Worm (Caenorhabditis elegans): ENCODE data around the gene Y113G7B.12.

The Y113G7B.12 gene

DNA sequence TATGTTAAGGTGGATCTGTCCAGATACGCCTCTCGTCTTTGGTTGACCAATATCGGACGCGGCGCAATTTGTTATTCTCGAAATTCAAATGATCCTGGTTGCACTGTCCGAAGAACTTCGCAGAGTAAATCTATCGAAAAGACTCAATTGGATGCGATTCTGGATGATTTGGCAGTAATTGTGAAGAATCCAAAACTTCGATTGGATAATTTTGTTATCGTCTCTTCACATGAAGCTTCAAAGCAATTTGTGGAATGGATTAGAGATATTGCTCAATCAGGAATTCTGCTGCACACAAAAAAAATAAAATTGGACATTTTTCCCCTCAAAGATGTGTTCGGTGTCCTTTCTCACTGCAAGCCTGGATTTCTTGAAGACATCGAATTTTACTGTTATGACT is 12.8 kb downstream of the Y113G7B.12 start:
- TF ChIP-seq snpc-4 (GFP tag; optimal IDR thresholded peaks at IDR 0.05) (no peak), snpc-4 (tag; optimal IDR thresholded peaks at IDR 0.05) (no peak), F23B12.7 (tag; optimal IDR thresholded peaks at IDR 0.05; ENCODE audit: insufficient read depth) (no peak), sptf-2 (GFP tag; optimal IDR thresholded peaks at IDR 0.05) (no peak), F55B11.4 (tag; optimal IDR thresholded peaks at IDR 0.05; ENCODE audit: borderline replicate concordance, insufficient read depth) (no peak), F49E8.2 (tag; optimal IDR thresholded peaks at IDR 0.05; ENCODE audit: insufficient read depth) (no peak), ceh-40 (GFP tag; IDR thresholded peaks at IDR 0.05) (no peak), B0261.1 (tag; optimal IDR thresholded peaks at IDR 0.05) (no peak), attf-5 (GFP tag; optimal IDR thresholded peaks at IDR 0.05) (no peak), rec-8 (tag; optimal IDR thresholded peaks at IDR 0.05) (no peak), mcd-1 (GFP tag; IDR thresholded peaks at IDR 0.05) (no peak), gei-17 (GFP tag; optimal IDR thresholded peaks at IDR 0.05) (no peak), Y67H2A.10 (GFP tag; conservative IDR thresholded peaks at IDR 0.05) (no peak)

DNA sequence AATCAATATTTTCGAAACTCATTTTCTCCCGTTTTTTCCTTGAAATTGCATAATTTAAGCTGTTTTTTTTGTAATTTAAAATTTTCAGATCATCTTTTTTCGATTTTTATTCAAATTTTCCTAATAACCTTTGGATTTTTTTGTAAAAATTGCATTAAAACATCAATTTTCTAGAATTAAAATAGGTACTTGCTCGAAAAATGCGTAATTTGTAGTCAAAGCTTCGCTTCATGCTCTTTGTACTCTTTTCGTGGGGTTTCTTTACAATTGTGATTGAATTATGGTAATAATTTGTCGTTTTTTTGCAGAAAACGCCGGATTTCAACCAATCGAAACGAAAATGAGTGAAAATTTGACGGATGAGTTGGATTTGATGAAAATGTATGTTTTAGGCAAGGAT is 13.5 kb downstream of the Y113G7B.12 start, which contains the start of gene fog-2:
TSS of gene fog-2 (plus strand) at position 301 of the 400 bp plus-strand sequence.
- TF ChIP-seq unc-62 (GFP tag; optimal IDR thresholded peaks at IDR 0.05) = no peak
- no peak for TF ChIP-seq Y53F4B.3 (GFP tag; IDR thresholded peaks at IDR 0.05)
- no peak for TF ChIP-seq dox-1 (GFP tag; IDR thresholded peaks at IDR 0.05)
- no peak for TF ChIP-seq sdz-38 (tag; optimal IDR thresholded peaks at IDR 0.05)
- no peak for TF ChIP-seq nfya-2 (GFP tag; IDR thresholded peaks at IDR 0.05)
- no peak for TF ChIP-seq ceh-91 (GFP tag; IDR thresholded peaks at IDR 0.05)
- TF ChIP-seq lin-54 (GFP tag; optimal IDR thresholded peaks at IDR 0.05) = no peak
- TF ChIP-seq madf-6 (GFP tag; IDR thresholded peaks at IDR 0.05) = no peak
- no peak for TF ChIP-seq chd-7 (tag; optimal IDR thresholded peaks at IDR 0.05)

DNA sequence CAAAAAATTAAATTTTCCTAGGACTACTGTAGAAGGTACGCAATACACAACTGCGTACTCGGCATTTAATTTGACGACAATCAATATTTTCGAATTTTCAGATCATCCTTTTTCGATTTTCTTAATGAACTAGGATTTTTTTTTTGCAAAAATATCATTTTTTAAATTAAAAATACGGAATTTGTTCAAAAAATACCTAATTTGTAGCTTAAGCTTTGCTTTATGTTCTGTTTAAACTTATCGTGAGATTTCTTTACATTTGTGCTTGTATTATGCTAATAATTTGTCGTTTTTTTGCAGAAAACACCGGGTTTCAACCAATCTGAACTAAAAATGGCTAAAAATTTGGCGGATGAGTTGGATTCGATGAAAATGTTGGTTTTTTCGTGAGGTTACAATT is 15.8 kb downstream of the Y113G7B.12 start, which contains the start of gene ftr-1:
TSS of gene ftr-1 (plus strand) at position 301 of the 400 bp plus-strand sequence.
- TF ChIP-seq lsl-1 (GFP tag; optimal IDR thresholded peaks at IDR 0.05) (peak; percentile 51), nhr-179 (tag; optimal IDR thresholded peaks at IDR 0.05) (no peak)

DNA sequence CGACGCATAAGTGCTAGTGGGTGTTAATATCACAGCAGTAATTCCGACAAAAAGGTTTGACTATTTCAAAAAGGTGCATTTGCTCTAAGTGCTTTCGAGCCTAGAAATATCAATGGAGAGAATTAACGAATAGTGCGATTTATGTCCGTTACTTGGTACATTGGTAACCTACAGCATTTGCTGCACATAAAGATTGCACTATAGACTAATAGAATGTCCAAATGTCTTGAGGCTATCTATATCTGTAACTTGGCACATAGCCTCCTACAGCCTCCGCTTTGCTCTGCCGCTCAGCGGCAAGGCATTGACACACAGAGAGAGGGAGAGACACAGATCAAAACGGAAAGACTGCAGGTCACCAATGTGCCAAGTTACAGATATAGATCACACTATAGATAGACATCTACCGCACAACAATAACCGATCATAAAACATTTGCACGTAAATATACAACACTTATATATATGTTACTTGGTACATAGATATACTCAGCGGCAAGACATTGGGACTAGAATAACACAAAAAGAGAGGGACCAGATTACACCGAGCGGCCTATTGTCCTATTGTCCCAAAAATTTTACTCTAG is 16.9 kb downstream of the Y113G7B.12 start, which contains the start of the genes srh-217 and Y113G7B.28:
TSS of gene srh-217 (minus strand) at position 101 of the 586 bp plus-strand sequence.
TSS of gene Y113G7B.28 (plus strand) at position 536 of the 586 bp plus-strand sequence.
- TF ChIP-seq B0035.1 (tag; optimal IDR thresholded peaks at IDR 0.05) = no peak
- no peak for TF ChIP-seq Y53F4B.3 (GFP tag; IDR thresholded peaks at IDR 0.05)
- no peak for TF ChIP-seq nfyb-1 (GFP tag; IDR thresholded peaks at IDR 0.05)
- TF ChIP-seq ceh-91 (GFP tag; IDR thresholded peaks at IDR 0.05) = no peak
- no peak for TF ChIP-seq let-607 (tag; optimal IDR thresholded peaks at IDR 0.05)
- no peak for TF ChIP-seq B0336.3 (GFP tag; IDR thresholded peaks at IDR 0.05)
- no peak for TF ChIP-seq B0261.1 (tag; optimal IDR thresholded peaks at IDR 0.05)
- no peak for TF ChIP-seq attf-5 (GFP tag; optimal IDR thresholded peaks at IDR 0.05)
- TF ChIP-seq dpff-1 (tag; optimal IDR thresholded peaks at IDR 0.05) = no peak
- TF ChIP-seq nhr-120 (GFP tag; IDR thresholded peaks at IDR 0.05) = no peak
- TF ChIP-seq hrde-1 (tag; optimal IDR thresholded peaks at IDR 0.05; ENCODE audit: borderline replicate concordance) = no peak
- no peak for TF ChIP-seq Y95B8A.8 (GFP tag; IDR thresholded peaks at IDR 0.05)
- no peak for TF ChIP-seq unc-130 (GFP tag; optimal IDR thresholded peaks at IDR 0.05)
- TF ChIP-seq sea-2 (GFP tag; IDR thresholded peaks at IDR 0.05) = no peak
- TF ChIP-seq hlh-26 (GFP tag; conservative IDR thresholded peaks at IDR 0.05) = no peak
- no peak for TF ChIP-seq snpc-1.3 (tag; optimal IDR thresholded peaks at IDR 0.05; ENCODE audit: insufficient read depth)
- TF ChIP-seq sptf-2 (GFP tag; optimal IDR thresholded peaks at IDR 0.05) = no peak
